Worm (Caenorhabditis elegans): ENCODE results near the gene T02D1.9.

ce11 chrIV:17440417-17440816 lies 33.0 kb upstream of the T02D1.9 start, which contains the start of gene F08A7.1:
- TF ChIP-seq fos-1 (tag; optimal IDR thresholded peaks at IDR 0.05) (no peak), ZK546.5 (tag; optimal IDR thresholded peaks at IDR 0.05) (no peak), daf-12 (tag; optimal IDR thresholded peaks at IDR 0.05) (no peak), aly-2 (tag; optimal IDR thresholded peaks at IDR 0.05) (no peak), ztf-11 (tag; optimal IDR thresholded peaks at IDR 0.05) (no peak)
